Worm (Caenorhabditis elegans) whole organism, midembryonic: ENCODE results near the gene selt-1.2.

Source experiments
- T22C8.4 ChIP-seq: fragments of 200-800 bp; sonication (Bioruptor generic); IDR thresholded peaks from 2 replicates; pipeline ENCODE4 v1.3.6; 2022; ENCODE audit warnings: missing genetic modification characterization, missing compliant biosample characterization
- cog-1 ChIP-seq: sonication (generic microtip); optimal IDR thresholded peaks from 2 replicates; lab custom pipeline; 2016; ENCODE audit warnings: missing genetic modification characterization, missing compliant biosample characterization
- flt-1 ChIP-seq: fragments of 200-800 bp; sonication (Bioruptor generic); IDR thresholded peaks from 2 replicates; pipeline ENCODE4 v1.3.6; 2022; ENCODE audit warnings: missing genetic modification characterization, missing compliant biosample characterization
- klf-2 ChIP-seq: fragments of 200-800 bp; sonication (Bioruptor generic); conservative IDR thresholded peaks from 2 replicates; pipeline ENCODE4 v1.3.6; 2022; ENCODE audit warnings: missing genetic modification reagents, missing genetic modification characterization, missing compliant biosample characterization
- med-1 ChIP-seq: sonication (generic microtip); optimal IDR thresholded peaks from 2 replicates; lab custom pipeline; 2017; ENCODE audit warnings: missing genetic modification characterization, mild to moderate bottlenecking, missing compliant biosample characterization, antibody characterized with exemption, missing genetic modification reagents; ENCODE audit not compliant: insufficient read depth
- ref-1 ChIP-seq: fragments of 200-800 bp; sonication (Bioruptor generic); conservative IDR thresholded peaks from 2 replicates; pipeline ENCODE4 v1.3.6; 2022; ENCODE audit warnings: missing genetic modification reagents, missing genetic modification characterization, missing compliant biosample characterization
- tab-1 ChIP-seq: fragments of 200-800 bp; sonication (Bioruptor generic); IDR thresholded peaks from 2 replicates; pipeline ENCODE4 v1.3.6; 2022; ENCODE audit warnings: missing genetic modification characterization, missing compliant biosample characterization
- ztf-23 ChIP-seq: fragments of 200-800 bp; sonication (Bioruptor generic); IDR thresholded peaks from 2 replicates; pipeline ENCODE4 v1.3.6; 2022; ENCODE audit warnings: missing genetic modification reagents, missing genetic modification characterization, missing compliant biosample characterization

ce11 chrV:10727651-10728050 is 19.5 kb downstream of the selt-1.2 start:
- no peak for TF ChIP-seq med-1 (GFP tag; lab: Kevin White, UChicago)
- TF ChIP-seq klf-2 (GFP tag; lab: Robert Waterston, UW): no peak
- no peak for TF ChIP-seq flt-1 (GFP tag; lab: Robert Waterston, UW)
- TF ChIP-seq T22C8.4 (GFP tag; lab: Robert Waterston, UW): no peak
- no peak for TF ChIP-seq tab-1 (GFP tag; lab: Robert Waterston, UW)
- TF ChIP-seq ztf-23: no peak
- no peak for TF ChIP-seq cog-1 (tag; lab: Kevin White, UChicago)
- no peak for TF ChIP-seq ref-1 (GFP tag; lab: Robert Waterston, UW)
